Worm (Caenorhabditis elegans) whole organism, L2 larva: ENCODE measurements around the gene F41H10.5.

Experiments
- ZK546.5 ChIP-seq: sonication (generic microtip); optimal IDR thresholded peaks from 2 replicates; lab custom pipeline; 2017; ENCODE audit warnings: missing biosample characterization, missing genetic modification characterization
- aly-2 ChIP-seq: fragments of 150-350 bp; optimal IDR thresholded peaks from 2 replicates; lab custom pipeline; 2014; ENCODE audit warnings: missing biosample characterization, missing genetic modification characterization
- ama-1 ChIP-seq: fragments of 150-350 bp; optimal IDR thresholded peaks from 2 replicates; lab custom pipeline; 2018; ENCODE audit warnings: inconsistent platforms
- blmp-1 ChIP-seq: sonication (generic microtip); optimal IDR thresholded peaks from 2 replicates; lab custom pipeline; 2017; ENCODE audit warnings: missing genetic modification characterization, mild to moderate bottlenecking, missing compliant biosample characterization, antibody characterized with exemption, moderate library complexity; ENCODE audit not compliant: insufficient read depth
- ceh-16 ChIP-seq: fragments of 150-350 bp; optimal IDR thresholded peaks from 2 replicates; lab custom pipeline; 2014; ENCODE audit warnings: missing biosample characterization, missing genetic modification characterization
- ceh-82 ChIP-seq: fragments of 150-350 bp; optimal IDR thresholded peaks from 2 replicates; lab custom pipeline; 2014; ENCODE audit warnings: missing biosample characterization, missing genetic modification characterization
- crh-2 ChIP-seq: sonication (generic microtip); optimal IDR thresholded peaks from 2 replicates; lab custom pipeline; 2017; ENCODE audit warnings: missing biosample characterization, missing genetic modification characterization
- dmd-4 ChIP-seq: sonication (generic microtip); optimal IDR thresholded peaks from 2 replicates; lab custom pipeline; 2017; ENCODE audit warnings: missing biosample characterization, missing genetic modification characterization
- egl-27 ChIP-seq: sonication (generic microtip); optimal IDR thresholded peaks from 3 replicates; lab custom pipeline; 2017; ENCODE audit warnings: missing biosample characterization, missing genetic modification reagents, missing genetic modification characterization
- elt-1 ChIP-seq: fragments of 150-350 bp; optimal IDR thresholded peaks from 2 replicates; lab custom pipeline; 2014; ENCODE audit warnings: missing biosample characterization, missing genetic modification characterization
- elt-3 ChIP-seq: sonication (generic microtip); optimal IDR thresholded peaks from 2 replicates; lab custom pipeline; 2017; ENCODE audit warnings: missing biosample characterization, missing genetic modification characterization
- fos-1 ChIP-seq: fragments of 150-350 bp; optimal IDR thresholded peaks from 2 replicates; lab custom pipeline; 2014; ENCODE audit warnings: missing biosample characterization, missing genetic modification characterization
- gmeb-1 ChIP-seq: fragments of 150-350 bp; optimal IDR thresholded peaks from 2 replicates; lab custom pipeline; 2014; ENCODE audit warnings: missing biosample characterization, missing genetic modification characterization
- lin-11 ChIP-seq: fragments of 150-350 bp; sonication (generic microtip); optimal IDR thresholded peaks from 2 replicates; lab custom pipeline; 2014; ENCODE audit warnings: missing biosample characterization, missing genetic modification characterization, inconsistent platforms, mixed read lengths
- lin-13 ChIP-seq: fragments of 150-350 bp; optimal IDR thresholded peaks from 2 replicates; lab custom pipeline; 2014; ENCODE audit warnings: missing biosample characterization, missing genetic modification reagents, missing genetic modification characterization
- lin-39 ChIP-seq: fragments of 150-350 bp; optimal IDR thresholded peaks from 2 replicates; lab custom pipeline; 2014; ENCODE audit warnings: missing biosample characterization, missing genetic modification reagents, missing genetic modification characterization
- lsy-2 ChIP-seq, 2 experiments: fragments of 150-350 bp in 1 of 2; sonication (generic microtip) in 1 of 2; optimal IDR thresholded peaks; 2 replicates each; lab custom pipeline; 2014 to 2017; ENCODE audit warnings: missing biosample characterization in 2 of 2, missing genetic modification characterization in 2 of 2
- mab-5 ChIP-seq: fragments of 150-350 bp; optimal IDR thresholded peaks from 2 replicates; lab custom pipeline; 2014; ENCODE audit warnings: missing biosample characterization, missing genetic modification characterization
- mbf-1 ChIP-seq: sonication (generic microtip); optimal IDR thresholded peaks from 2 replicates; lab custom pipeline; 2017; ENCODE audit warnings: missing biosample characterization, missing genetic modification characterization
- mdl-1 ChIP-seq, 2 experiments: fragments of 150-350 bp in 1 of 2; sonication (generic microtip) in 1 of 2; optimal IDR thresholded peaks; 2 replicates each; lab custom pipeline; 2017; ENCODE audit warnings: missing biosample characterization in 2 of 2, missing genetic modification characterization in 2 of 2
- nhr-10 ChIP-seq: sonication (generic microtip); optimal IDR thresholded peaks from 2 replicates; lab custom pipeline; 2017; ENCODE audit warnings: missing biosample characterization, missing genetic modification characterization
- nhr-11 ChIP-seq: fragments of 150-350 bp; optimal IDR thresholded peaks from 2 replicates; lab custom pipeline; 2014; ENCODE audit warnings: missing biosample characterization, missing genetic modification characterization
- nhr-129 ChIP-seq: fragments of 150-350 bp; optimal IDR thresholded peaks from 2 replicates; lab custom pipeline; 2014; ENCODE audit warnings: missing biosample characterization, missing genetic modification characterization
- nhr-23 ChIP-seq: fragments of 150-350 bp; optimal IDR thresholded peaks from 2 replicates; lab custom pipeline; 2014; ENCODE audit warnings: missing biosample characterization, missing genetic modification reagents, missing genetic modification characterization
- nhr-77 ChIP-seq: fragments of 150-350 bp; optimal IDR thresholded peaks from 2 replicates; lab custom pipeline; 2014; ENCODE audit warnings: missing biosample characterization, missing genetic modification characterization
- peb-1 ChIP-seq: fragments of 150-350 bp; optimal IDR thresholded peaks from 2 replicates; lab custom pipeline; 2014; ENCODE audit warnings: missing biosample characterization, missing genetic modification characterization
- sem-4 ChIP-seq: fragments of 150-350 bp; optimal IDR thresholded peaks from 2 replicates; lab custom pipeline; 2014; ENCODE audit warnings: missing biosample characterization, missing genetic modification reagents, missing genetic modification characterization
- skn-1 ChIP-seq: sonication (generic microtip); optimal IDR thresholded peaks from 2 replicates; lab custom pipeline; 2017; ENCODE audit warnings: missing biosample characterization, missing genetic modification characterization
- sma-3 ChIP-seq: sonication (generic microtip); optimal IDR thresholded peaks from 2 replicates; lab custom pipeline; 2016; ENCODE audit warnings: missing genetic modification reagents, missing genetic modification characterization, missing compliant biosample characterization
- sma-9 ChIP-seq, 2 experiments: fragments of 150-350 bp in 1 of 2; sonication (generic microtip) in 1 of 2; optimal IDR thresholded peaks; 2 replicates each; lab custom pipeline; 2014 to 2016; ENCODE audit warnings: missing genetic modification characterization in 2 of 2, mild to moderate bottlenecking in 1 of 2, missing biosample characterization in 1 of 2, missing compliant biosample characterization in 1 of 2, missing genetic modification reagents in 1 of 2, moderate library complexity in 1 of 2
- unc-39 ChIP-seq: fragments of 150-350 bp; optimal IDR thresholded peaks from 2 replicates; lab custom pipeline; 2014; ENCODE audit warnings: missing biosample characterization, missing genetic modification characterization
- unc-55 ChIP-seq: fragments of 150-350 bp; sonication (generic microtip); optimal IDR thresholded peaks from 3 replicates; lab custom pipeline; 2014; ENCODE audit warnings: missing biosample characterization, missing genetic modification reagents, missing genetic modification characterization
- unc-62 ChIP-seq: fragments of 150-350 bp; optimal IDR thresholded peaks from 2 replicates; lab custom pipeline; 2014; ENCODE audit warnings: missing biosample characterization, missing genetic modification reagents, missing genetic modification characterization
- zag-1 ChIP-seq: fragments of 150-350 bp; optimal IDR thresholded peaks from 2 replicates; lab custom pipeline; 2014; ENCODE audit warnings: missing biosample characterization, missing genetic modification characterization
- ztf-1 ChIP-seq: fragments of 200-800 bp; sonication (Bioruptor generic); conservative IDR thresholded peaks from 2 replicates; pipeline ENCODE4 v1.3.6; 2022; ENCODE audit warnings: missing genetic modification characterization, missing compliant biosample characterization
- ztf-11 ChIP-seq: sonication (generic microtip); optimal IDR thresholded peaks from 2 replicates; lab custom pipeline; 2017; ENCODE audit warnings: missing biosample characterization, missing genetic modification characterization

Gene F41H10.5

ce11 chrIV:5396769-5397168, 36.1 kb downstream of the F41H10.5 start, which contains the start of gene ZK616.3:
Gene ZK616.3 (plus strand): TSS chrIV:5397069.
- TF ChIP-seq blmp-1 (tag; lab: Kevin White, UChicago), result no peak
- no peak for TF ChIP-seq aly-2 (tag; lab: Kevin White, UChicago)
- TF ChIP-seq nhr-23 (tag; lab: Kevin White, UChicago), result no peak
- TF ChIP-seq ztf-1 (GFP tag; lab: Robert Waterston, UW), result no peak
- no peak for TF ChIP-seq sem-4 (tag; lab: Kevin White, UChicago)
- no peak for TF ChIP-seq mab-5 (tag; lab: Kevin White, UChicago)
- TF ChIP-seq sma-9 (GFP tag; optimal IDR thresholded peaks at IDR 0.05; lab: Kevin White, UChicago), result no peak
- TF ChIP-seq sma-9 (tag; optimal IDR thresholded peaks at IDR 0.05; lab: Kevin White, UChicago), result no peak
- TF ChIP-seq unc-62, result no peak
- TF ChIP-seq crh-2, result no peak
- TF ChIP-seq nhr-129, result no peak
- TF ChIP-seq skn-1 (tag; lab: Kevin White, UChicago), result no peak
- no peak for TF ChIP-seq unc-55
- no peak for TF ChIP-seq ceh-16
- no peak for TF ChIP-seq ama-1 (lab: Kevin White, UChicago)
- no peak for TF ChIP-seq unc-39 (tag; lab: Kevin White, UChicago)
- no peak for TF ChIP-seq ceh-82 (tag; lab: Kevin White, UChicago)
- no peak for TF ChIP-seq mbf-1 (tag; lab: Kevin White, UChicago)
- no peak for TF ChIP-seq zag-1 (tag; lab: Kevin White, UChicago)
- no peak for TF ChIP-seq nhr-10 (tag; lab: Kevin White, UChicago)

DNA sequence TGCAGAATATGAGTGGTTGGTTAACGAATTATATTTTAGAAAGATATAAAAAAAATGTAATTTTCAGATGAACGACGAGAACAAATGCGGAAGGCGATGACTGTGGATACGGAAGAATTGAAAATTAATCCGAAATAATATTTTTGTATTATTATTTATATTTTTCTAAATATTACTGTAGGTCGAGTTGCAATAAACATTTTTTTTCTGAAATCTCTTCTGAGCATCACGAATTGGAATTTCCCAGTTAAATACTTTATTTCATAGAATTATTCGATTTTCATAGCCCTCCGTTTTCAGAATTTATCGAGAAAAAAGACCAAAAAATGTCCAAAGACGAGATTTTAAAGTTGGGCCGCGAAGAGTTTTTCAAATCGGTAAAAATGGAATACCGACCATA, 36.8 kb downstream of the F41H10.5 start, which contains the start of gene ZK616.2:
Gene ZK616.2 (plus strand): TSS at position 301 of the 400 bp plus-strand sequence.
- TF ChIP-seq sma-9 (GFP tag; optimal IDR thresholded peaks at IDR 0.05; lab: Kevin White, UChicago) (no peak), sma-9 (tag; optimal IDR thresholded peaks at IDR 0.05; lab: Kevin White, UChicago) (no peak), peb-1 (tag; lab: Kevin White, UChicago) (no peak), ztf-1 (GFP tag; lab: Robert Waterston, UW) (no peak), mbf-1 (tag; lab: Kevin White, UChicago) (no peak), zag-1 (tag; lab: Kevin White, UChicago) (no peak), lin-11 (tag; lab: Kevin White, UChicago) (no peak), nhr-10 (tag; lab: Kevin White, UChicago) (no peak), gmeb-1 (tag; lab: Kevin White, UChicago) (no peak), dmd-4 (tag; lab: Kevin White, UChicago) (no peak), elt-1 (tag; lab: Kevin White, UChicago) (no peak), mdl-1 (tag; optimal IDR thresholded peaks at IDR 0.05; lab: Kevin White, UChicago) (no peak), lsy-2 (tag; optimal IDR thresholded peaks at IDR 0.05; lab: Kevin White, UChicago) (no peak), nhr-11 (tag; lab: Kevin White, UChicago) (no peak), skn-1 (tag; lab: Kevin White, UChicago) (no peak), fos-1 (tag; lab: Kevin White, UChicago) (no peak), lin-13 (GFP tag; lab: Kevin White, UChicago) (no peak), unc-62 (no peak), lin-39 (no peak), egl-27 (tag; lab: Kevin White, UChicago) (no peak), ztf-11 (no peak)

ce11 chrIV:5400609-5401008, 39.9 kb downstream of the F41H10.5 start, which contains the start of gene ZK616.1:
Gene ZK616.1 (plus strand): TSS chrIV:5400909.
- TF ChIP-seq peb-1 (tag; lab: Kevin White, UChicago) (no peak), aly-2 (tag; lab: Kevin White, UChicago) (no peak), nhr-77 (tag; lab: Kevin White, UChicago) (no peak), ama-1 (lab: Kevin White, UChicago) (no peak), egl-27 (tag; lab: Kevin White, UChicago) (no peak), elt-3 (no peak), ceh-82 (tag; lab: Kevin White, UChicago) (no peak), unc-62 (no peak), dmd-4 (tag; lab: Kevin White, UChicago) (no peak), lin-13 (GFP tag; lab: Kevin White, UChicago) (no peak), nhr-23 (tag; lab: Kevin White, UChicago) (no peak), gmeb-1 (tag; lab: Kevin White, UChicago) (no peak), ZK546.5 (no peak), sma-3 (GFP tag; lab: Kevin White, UChicago) (no peak)
